Worm (Caenorhabditis elegans): ENCODE results near the gene K04A8.1.

- TF ChIP-seq dao-5 (tag; optimal IDR thresholded peaks at IDR 0.05) (no peak), him-1 (tag; optimal IDR thresholded peaks at IDR 0.05) (no peak), W03F9.2 (tag; optimal IDR thresholded peaks at IDR 0.05) (no peak)
Measured at ce11 chrV:6611058-6611457, 44.9 kb downstream of the K04A8.1 start, which contains the start of gene gon-14.

Data from whole organism, L4/young adult.